Fruit fly (Drosophila melanogaster) whole organism, embryonic: ENCODE measurements around the gene PCNA2.

Experiments used
- Ada2b ChIP-seq: fragments of 200-800 bp; sonication (Bioruptor generic); IDR thresholded peaks from 2 replicates; pipeline ENCODE4 v1.3.6; 2022; ENCODE audit warnings: missing biosample characterization, missing genetic modification characterization
- Atf3 ChIP-seq: fragments of 200-800 bp; sonication (Bioruptor generic); optimal IDR thresholded peaks from 3 replicates; lab custom pipeline; 2016; ENCODE audit warnings: missing biosample characterization, missing genetic modification characterization
- CG10321 ChIP-seq: fragments of 200-800 bp; sonication (Bioruptor generic); IDR thresholded peaks from 2 replicates; pipeline ENCODE4 v1.3.6; 2022; ENCODE audit warnings: missing biosample characterization, missing genetic modification characterization
- CG10654 ChIP-seq: fragments of 200-800 bp; sonication (Bioruptor generic); optimal IDR thresholded peaks from 2 replicates; lab custom pipeline; 2016; ENCODE audit warnings: missing biosample characterization, missing genetic modification characterization
- CG10979 ChIP-seq: fragments of 200-800 bp; sonication (Bioruptor generic); optimal IDR thresholded peaks from 2 replicates; lab custom pipeline; 2018; ENCODE audit warnings: missing biosample characterization, mild to moderate bottlenecking, missing genetic modification characterization, moderate library complexity
- CG13296 ChIP-seq: fragments of 200-800 bp; sonication (Bioruptor generic); optimal IDR thresholded peaks from 3 replicates; lab custom pipeline; 2018; ENCODE audit warnings: missing biosample characterization, mild to moderate bottlenecking, missing genetic modification characterization
- CG15479 ChIP-seq: fragments of 200-800 bp; sonication (Bioruptor generic); optimal IDR thresholded peaks from 3 replicates; lab custom pipeline; 2019; ENCODE audit warnings: missing biosample characterization, mild to moderate bottlenecking, missing genetic modification characterization, moderate library complexity
- CG16779 ChIP-seq: fragments of 200-800 bp; sonication (Bioruptor generic); IDR thresholded peaks from 2 replicates; pipeline ENCODE4 v1.3.6; 2022; ENCODE audit warnings: missing biosample characterization, missing genetic modification characterization
- CG16815 ChIP-seq: fragments of 200-800 bp; sonication (Bioruptor generic); optimal IDR thresholded peaks from 3 replicates; lab custom pipeline; 2017; ENCODE audit warnings: missing biosample characterization, mild to moderate bottlenecking, missing genetic modification characterization
- CG17912 ChIP-seq: fragments of 200-800 bp; sonication (Bioruptor generic); optimal IDR thresholded peaks from 2 replicates; lab custom pipeline; 2018; ENCODE audit warnings: missing biosample characterization, mild to moderate bottlenecking, missing genetic modification characterization
- CG2129 ChIP-seq: fragments of 200-800 bp; sonication (Bioruptor generic); IDR thresholded peaks from 2 replicates; pipeline ENCODE4 v1.3.6; 2022; ENCODE audit warnings: missing biosample characterization, missing genetic modification characterization; ENCODE audit not compliant: partially characterized antibody
- CG2202 ChIP-seq: fragments of 200-800 bp; sonication (Bioruptor generic); optimal IDR thresholded peaks from 2 replicates; lab custom pipeline; 2018; ENCODE audit warnings: missing biosample characterization, mild to moderate bottlenecking, missing genetic modification characterization
- CG2678 ChIP-seq: fragments of 200-800 bp; sonication (Bioruptor generic); optimal IDR thresholded peaks from 3 replicates; lab custom pipeline; 2019; ENCODE audit warnings: missing biosample characterization, mild to moderate bottlenecking, missing genetic modification characterization, moderate library complexity
- CG32772 ChIP-seq: fragments of 200-800 bp; sonication (Bioruptor generic); IDR thresholded peaks from 2 replicates; pipeline ENCODE4 v1.3.6; 2022; ENCODE audit warnings: missing biosample characterization, missing genetic modification characterization
- CG4424 ChIP-seq: fragments of 200-800 bp; sonication (Bioruptor generic); optimal IDR thresholded peaks from 3 replicates; lab custom pipeline; 2016; ENCODE audit warnings: missing biosample characterization, missing genetic modification characterization
- CG4820 ChIP-seq: fragments of 200-800 bp; sonication (Bioruptor generic); optimal IDR thresholded peaks from 3 replicates; lab custom pipeline; 2016; ENCODE audit warnings: missing biosample characterization, missing genetic modification characterization
- CG9215 ChIP-seq: fragments of 200-800 bp; sonication (Bioruptor generic); IDR thresholded peaks from 2 replicates; pipeline ENCODE4 v1.3.6; 2022; ENCODE audit warnings: missing biosample characterization, missing genetic modification characterization
- CG9727 ChIP-seq: fragments of 200-800 bp; sonication (Bioruptor generic); optimal IDR thresholded peaks from 3 replicates; lab custom pipeline; 2017; ENCODE audit warnings: missing biosample characterization, mild to moderate bottlenecking, missing genetic modification characterization
- CG9876 ChIP-seq: fragments of 200-800 bp; sonication (Bioruptor generic); optimal IDR thresholded peaks from 2 replicates; lab custom pipeline; 2016; ENCODE audit warnings: missing biosample characterization, missing genetic modification characterization
- D ChIP-seq, 2 experiments: fragments of 200-800 bp in 1 of 2; fragments of >200 bp in 1 of 2; sonication (Bioruptor generic) in 1 of 2; optimal IDR thresholded peaks; 2 replicates in 1 of 2; 3 replicates in 1 of 2; lab custom pipeline; 2017; ENCODE audit warnings: mild to moderate bottlenecking in 1 of 2, missing biosample characterization in 1 of 2, missing genetic modification characterization in 1 of 2, missing genetic modification reagents in 1 of 2
- E2f1 ChIP-seq: fragments of 200-800 bp; sonication (Bioruptor generic); IDR thresholded peaks from 2 replicates; pipeline ENCODE4 v1.3.6; 2022; ENCODE audit warnings: missing biosample characterization, missing genetic modification characterization
- HLH3B ChIP-seq: fragments of 200-800 bp; sonication (Bioruptor generic); IDR thresholded peaks from 2 replicates; pipeline ENCODE4 v1.3.6; 2022; ENCODE audit warnings: missing biosample characterization, missing genetic modification characterization
- Kr ChIP-seq: fragments of 200-800 bp; sonication (Bioruptor generic); optimal IDR thresholded peaks from 2 replicates; lab custom pipeline; 2017; ENCODE audit warnings: missing biosample characterization, mild to moderate bottlenecking, missing genetic modification characterization
- NK7.1 ChIP-seq: fragments of 200-800 bp; sonication (Bioruptor generic); optimal IDR thresholded peaks from 3 replicates; lab custom pipeline; 2016; ENCODE audit warnings: missing biosample characterization, missing genetic modification characterization
- Nf-YB ChIP-seq: fragments of 200-800 bp; sonication (Bioruptor generic); optimal IDR thresholded peaks from 3 replicates; lab custom pipeline; 2019; ENCODE audit warnings: missing biosample characterization, mild to moderate bottlenecking, missing genetic modification characterization, moderate library complexity
- Ptx1 ChIP-seq: fragments of 200-800 bp; sonication (Bioruptor generic); IDR thresholded peaks from 2 replicates; pipeline ENCODE4 v1.3.6; 2022; ENCODE audit warnings: missing biosample characterization, missing genetic modification characterization
- Trl ChIP-seq, 3 experiments: fragments of >200 bp in 2 of 3; fragments of 200-800 bp in 1 of 3; sonication (Bioruptor generic) in 1 of 3; optimal IDR thresholded peaks; 2 replicates in 1 of 3; 3 replicates in 2 of 3; lab custom pipeline; 2016 to 2017; ENCODE audit warnings: missing biosample characterization in 1 of 3, missing genetic modification characterization in 1 of 3
- Vsx1 ChIP-seq: fragments of 200-800 bp; sonication (Bioruptor generic); optimal IDR thresholded peaks from 2 replicates; lab custom pipeline; 2017; ENCODE audit warnings: missing biosample characterization, mild to moderate bottlenecking, missing genetic modification characterization, missing genetic modification reagents
- al ChIP-seq: fragments of 200-800 bp; sonication (Bioruptor generic); IDR thresholded peaks from 2 replicates; pipeline ENCODE4 v1.3.6; 2022; ENCODE audit warnings: missing biosample characterization, missing genetic modification characterization
- ara ChIP-seq: fragments of 200-800 bp; sonication (Bioruptor generic); IDR thresholded peaks from 2 replicates; pipeline ENCODE4 v1.3.6; 2022; ENCODE audit warnings: missing biosample characterization, missing genetic modification characterization
- cas ChIP-seq: fragments of 200-800 bp; sonication (Bioruptor generic); IDR thresholded peaks from 2 replicates; pipeline ENCODE4 v1.3.6; 2022; ENCODE audit warnings: missing biosample characterization, missing genetic modification characterization
- cg ChIP-seq: fragments of 200-800 bp; sonication (Bioruptor generic); optimal IDR thresholded peaks from 3 replicates; lab custom pipeline; 2019; ENCODE audit warnings: missing biosample characterization, mild to moderate bottlenecking, missing genetic modification characterization, moderate library complexity
- chm ChIP-seq: fragments of 200-800 bp; sonication (Bioruptor generic); IDR thresholded peaks from 2 replicates; pipeline ENCODE4 v1.3.6; 2022; ENCODE audit warnings: missing biosample characterization, missing genetic modification characterization
- grau ChIP-seq: fragments of 200-800 bp; optimal IDR thresholded peaks from 3 replicates; lab custom pipeline; 2019; ENCODE audit warnings: missing biosample characterization, mild to moderate bottlenecking, missing genetic modification characterization, moderate library complexity
- grn ChIP-seq: fragments of 200-800 bp; sonication (Bioruptor generic); optimal IDR thresholded peaks from 3 replicates; lab custom pipeline; 2017; ENCODE audit warnings: missing biosample characterization, missing genetic modification characterization
- hbn ChIP-seq: fragments of 200-800 bp; sonication (Bioruptor generic); IDR thresholded peaks from 2 replicates; pipeline ENCODE4 v1.3.6; 2022; ENCODE audit warnings: missing biosample characterization, missing genetic modification characterization; ENCODE audit not compliant: partially characterized antibody
- lab ChIP-seq: fragments of 200-800 bp; sonication (Bioruptor generic); optimal IDR thresholded peaks from 3 replicates; lab custom pipeline; 2017; ENCODE audit warnings: missing biosample characterization, missing genetic modification characterization, mild to moderate bottlenecking, moderate library complexity, missing genetic modification reagents
- mam ChIP-seq: fragments of 200-800 bp; sonication (Bioruptor generic); optimal IDR thresholded peaks from 3 replicates; lab custom pipeline; 2016; ENCODE audit warnings: missing biosample characterization, missing genetic modification characterization
- phol ChIP-seq: fragments of 200-800 bp; sonication (Bioruptor generic); optimal IDR thresholded peaks from 3 replicates; lab custom pipeline; 2018; ENCODE audit warnings: missing biosample characterization, mild to moderate bottlenecking, missing genetic modification characterization, moderate library complexity
- prd ChIP-seq, 3 experiments: fragments of >200 bp in 2 of 3; fragments of 200-800 bp in 1 of 3; sonication (Bioruptor generic) in 1 of 3; optimal IDR thresholded peaks in 2 of 3; IDR thresholded peaks in 1 of 3; 2 replicates in 2 of 3; 3 replicates in 1 of 3; pipeline versions ENCODE4 v1.3.6 to Lab custom; 2017 to 2022; ENCODE audit warnings: missing biosample characterization in 1 of 3, missing genetic modification characterization in 1 of 3
- pzg ChIP-seq: fragments of 200-800 bp; sonication (Bioruptor generic); optimal IDR thresholded peaks from 3 replicates; lab custom pipeline; 2018; ENCODE audit warnings: missing biosample characterization, mild to moderate bottlenecking, missing genetic modification characterization, moderate library complexity
- row ChIP-seq: fragments of 200-800 bp; sonication (Bioruptor generic); IDR thresholded peaks from 3 replicates; pipeline ENCODE4 v1.3.6; 2022; ENCODE audit warnings: missing biosample characterization, missing genetic modification characterization
- sens ChIP-seq: fragments of 200-800 bp; sonication (Bioruptor generic); peaks from one replicate; lab custom pipeline; 2016; ENCODE audit warnings: missing biosample characterization, missing genetic modification characterization
- sima ChIP-seq: fragments of 200-800 bp; sonication (Bioruptor generic); optimal IDR thresholded peaks from 2 replicates; lab custom pipeline; 2016; ENCODE audit warnings: missing biosample characterization, missing genetic modification characterization
- slp2 ChIP-seq: fragments of 200-800 bp; sonication (Bioruptor generic); optimal IDR thresholded peaks from 2 replicates; lab custom pipeline; 2016; ENCODE audit warnings: missing biosample characterization, missing genetic modification characterization
- tgo ChIP-seq: fragments of 200-800 bp; sonication (Bioruptor generic); IDR thresholded peaks from 3 replicates; pipeline ENCODE4 v1.3.6; 2022; ENCODE audit warnings: missing biosample characterization, missing genetic modification characterization
- tin ChIP-seq: fragments of 200-800 bp; sonication (Bioruptor generic); optimal IDR thresholded peaks from 3 replicates; lab custom pipeline; 2016; ENCODE audit warnings: missing biosample characterization, missing genetic modification characterization
- toy ChIP-seq: fragments of 200-800 bp; sonication (Bioruptor generic); IDR thresholded peaks from 2 replicates; pipeline ENCODE4 v1.3.6; 2022; ENCODE audit warnings: missing biosample characterization, missing genetic modification characterization
- tx ChIP-seq: fragments of 200-800 bp; sonication (Bioruptor generic); optimal IDR thresholded peaks from 2 replicates; lab custom pipeline; 2016; ENCODE audit warnings: missing biosample characterization, missing genetic modification characterization
- vfl ChIP-seq: fragments of 200-800 bp; sonication (Bioruptor generic); optimal IDR thresholded peaks from 2 replicates; lab custom pipeline; 2016; ENCODE audit warnings: missing biosample characterization, missing genetic modification characterization
- wor ChIP-seq: fragments of 200-800 bp; sonication (Bioruptor generic); IDR thresholded peaks from 2 replicates; pipeline ENCODE4 v1.3.6; 2022; ENCODE audit warnings: missing biosample characterization, missing genetic modification characterization

Gene PCNA2

DNA sequence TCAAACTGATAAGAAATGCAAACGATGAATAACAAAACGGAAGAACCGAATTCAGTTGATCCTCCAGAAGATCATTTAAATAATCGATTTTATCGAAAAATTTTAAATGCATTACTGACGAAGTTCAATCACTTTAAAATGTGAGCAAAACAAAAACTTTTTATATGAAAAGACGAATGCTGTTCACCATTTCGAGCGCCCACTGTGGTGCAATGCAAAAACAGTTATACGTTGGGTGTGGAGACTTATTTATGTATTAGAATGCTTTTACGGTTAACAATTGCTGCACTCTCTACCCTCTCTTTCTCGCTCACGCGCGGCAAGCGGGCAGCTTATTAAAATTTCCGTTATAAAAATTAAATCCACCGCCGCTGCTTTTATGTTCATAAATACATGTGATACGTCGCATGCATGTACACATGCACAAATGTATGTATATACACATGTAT is 13.0 kb downstream of the PCNA2 start (continued):
- TF ChIP-seq al (GFP tag; lab: Robert Waterston, UW): no peak
- peak; percentile 46 for TF ChIP-seq sens (GFP tag; lab: Kevin White, UChicago)
- TF ChIP-seq CG13296 (GFP tag; lab: Kevin White, UChicago): no peak
- no peak for TF ChIP-seq slp2 (GFP tag; lab: Kevin White, UChicago)
- TF ChIP-seq CG32772 (GFP tag; lab: Robert Waterston, UW): no peak
- TF ChIP-seq wor (GFP tag; lab: Robert Waterston, UW): no peak
- no peak for TF ChIP-seq NK7.1 (GFP tag; lab: Kevin White, UChicago)
- TF ChIP-seq Nf-YB (GFP tag; lab: Kevin White, UChicago): no peak
- TF ChIP-seq CG9727 (GFP tag; lab: Kevin White, UChicago): no peak
- 0 out of 3 replicates have a peak, but pooled peaks have one; percentile 12 for TF ChIP-seq row (GFP tag; lab: Robert Waterston, UW)
- no peak for TF ChIP-seq phol (tag; lab: Kevin White, UChicago)
- no peak for TF ChIP-seq CG2678
- TF ChIP-seq pzg (GFP tag; lab: Kevin White, UChicago): no peak
- no peak for TF ChIP-seq CG2129 (GFP tag; lab: Robert Waterston, UW)
- TF ChIP-seq CG16815 (GFP tag; lab: Kevin White, UChicago): no peak
- no peak for TF ChIP-seq prd (optimal IDR thresholded peaks at IDR 0.05; lab: Kevin White, UChicago)
- TF ChIP-seq prd (GFP tag; IDR thresholded peaks at IDR 0.05; lab: Robert Waterston, UW): no peak
- TF ChIP-seq CG9215: no peak
- TF ChIP-seq CG15479 (GFP tag; lab: Kevin White, UChicago): no peak
- no peak for TF ChIP-seq tin (GFP tag; lab: Kevin White, UChicago)
- TF ChIP-seq CG2202 (tag; lab: Kevin White, UChicago): no peak
- no peak for TF ChIP-seq cas (GFP tag; lab: Robert Waterston, UW)
- peak; percentile 37 for TF ChIP-seq Vsx1 (GFP tag; lab: Kevin White, UChicago)
- no peak for TF ChIP-seq Ptx1
- TF ChIP-seq cg (GFP tag; lab: Kevin White, UChicago): peak; percentile 53
- no peak for TF ChIP-seq D (optimal IDR thresholded peaks at IDR 0.05; lab: Kevin White, UChicago)
- TF ChIP-seq D (GFP tag; optimal IDR thresholded peaks at IDR 0.05; lab: Kevin White, UChicago): peak; percentile 7
- TF ChIP-seq tgo (GFP tag; lab: Robert Waterston, UW): no peak
- TF ChIP-seq E2f1 (GFP tag; lab: Robert Waterston, UW): no peak
- TF ChIP-seq CG10979: no peak
- TF ChIP-seq grau (tag; lab: Kevin White, UChicago): peak; percentile 74
- TF ChIP-seq CG4424 (GFP tag; lab: Kevin White, UChicago): no peak
- TF ChIP-seq grn (GFP tag; lab: Kevin White, UChicago): no peak
- TF ChIP-seq Trl (optimal IDR thresholded peaks at IDR 0.05; lab: Kevin White, UChicago): no peak
- TF ChIP-seq Trl (GFP tag; optimal IDR thresholded peaks at IDR 0.05; lab: Kevin White, UChicago): no peak
- no peak for TF ChIP-seq tx (GFP tag; lab: Kevin White, UChicago)
- TF ChIP-seq, all 482 proteins: peak for 16

DNA sequence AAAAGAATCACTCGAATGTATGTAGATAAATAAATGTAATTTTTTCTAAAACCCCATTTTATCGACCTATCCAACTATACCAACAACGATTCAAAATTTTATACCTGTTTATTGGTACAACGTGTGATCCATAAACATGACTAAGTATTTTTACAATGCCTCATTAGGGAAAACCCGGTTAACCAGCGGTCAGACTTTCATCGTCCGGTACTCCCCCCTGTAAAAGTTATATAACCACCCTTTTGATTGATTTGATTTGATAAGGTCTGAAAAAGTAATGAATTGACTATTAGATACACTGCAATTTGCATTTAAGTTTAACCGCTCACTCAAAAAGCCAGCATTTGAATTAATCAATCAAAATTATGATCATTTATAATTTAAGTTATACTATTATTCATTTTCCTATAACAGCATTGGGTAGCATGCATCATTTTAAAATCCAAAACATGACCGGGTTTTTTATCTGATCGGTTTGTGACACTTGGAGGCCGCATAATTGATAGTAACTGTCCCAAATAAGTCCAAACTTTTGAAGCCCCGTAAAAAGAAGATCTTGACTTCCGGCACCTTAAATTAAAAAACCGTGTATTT is 16.4 kb downstream of the PCNA2 start:
- TF ChIP-seq CG9876 (GFP tag; lab: Kevin White, UChicago) (no peak), CG16779 (GFP tag; lab: Robert Waterston, UW) (no peak), mam (GFP tag; lab: Kevin White, UChicago) (no peak), lab (GFP tag; lab: Kevin White, UChicago) (peak; percentile 69), chm (GFP tag; lab: Robert Waterston, UW) (no peak), Ada2b (GFP tag; lab: Robert Waterston, UW) (no peak), CG10654 (GFP tag; lab: Kevin White, UChicago) (no peak), CG10321 (GFP tag; lab: Robert Waterston, UW) (no peak), HLH3B (GFP tag; lab: Robert Waterston, UW) (no peak), Atf3 (GFP tag; lab: Kevin White, UChicago) (no peak), Kr (GFP tag; lab: Kevin White, UChicago) (no peak), hbn (GFP tag; lab: Robert Waterston, UW) (no peak), ara (GFP tag; lab: Robert Waterston, UW) (no peak), vfl (no peak), CG4820 (no peak), sima (GFP tag; lab: Kevin White, UChicago) (no peak), toy (no peak), CG17912 (GFP tag; lab: Kevin White, UChicago) (no peak)
